Fruit fly (Drosophila melanogaster): Measurements from ENCODE around the gene Nrt.

DNA sequence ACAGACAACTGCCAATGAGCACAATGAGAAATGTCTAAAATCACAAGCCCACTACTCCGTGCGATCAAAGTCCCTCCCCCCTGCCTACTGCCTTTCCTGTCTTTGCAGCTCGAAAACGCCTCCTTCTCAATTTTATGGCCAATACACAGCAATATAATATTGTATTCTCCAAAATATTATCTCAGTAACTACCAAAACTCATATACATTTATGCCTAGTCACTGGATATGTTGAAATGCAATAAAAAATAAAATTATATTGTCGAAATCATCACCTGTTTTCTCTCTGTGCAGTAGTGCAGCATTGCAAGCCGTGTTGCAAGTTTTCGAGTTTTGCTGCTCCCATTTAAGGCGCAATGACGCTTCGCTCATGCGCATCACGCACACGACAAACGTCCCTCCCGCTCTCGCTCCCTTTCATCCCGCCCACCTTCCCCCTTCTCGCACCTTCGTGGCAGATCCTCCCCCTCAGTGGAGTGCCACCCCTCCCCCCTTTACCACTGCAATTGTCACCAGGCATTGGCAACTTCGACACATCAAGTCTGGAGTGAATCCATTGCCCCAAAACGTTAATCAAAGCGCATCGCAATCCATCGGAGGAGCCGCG lies 7.3 kb upstream of the Nrt start:
- TF ChIP-seq CTCF (optimal IDR thresholded peaks at IDR 0.05) (no peak), CG8478 (optimal IDR thresholded peaks at IDR 0.05) (no peak)
